Worm (Caenorhabditis elegans): ENCODE data around the gene srb-5.

DNA sequence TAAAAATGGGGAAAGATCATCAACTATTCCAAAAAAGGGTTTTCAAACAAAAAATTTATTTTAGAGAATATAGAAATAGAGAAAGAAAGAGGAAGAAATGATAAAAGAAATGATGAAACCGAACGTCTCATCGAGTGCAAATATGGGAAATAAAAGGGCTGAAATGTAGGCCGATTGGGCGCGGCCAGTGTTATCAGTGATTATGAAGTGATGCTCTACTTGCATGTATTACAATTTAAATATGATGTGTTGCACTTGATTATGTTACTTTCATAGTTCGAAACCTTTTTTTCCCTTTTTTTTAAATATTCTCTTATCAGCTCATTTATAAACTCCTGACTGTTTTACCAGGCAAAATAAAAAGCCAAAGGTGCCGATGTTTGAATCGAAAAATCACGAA lies 28.6 kb upstream of the srb-5 start:
- TF ChIP-seq ceh-6 (GFP tag; optimal IDR thresholded peaks at IDR 0.05) (no peak), ama-1 (optimal IDR thresholded peaks at IDR 0.05) (no peak)

Measured in whole organism, late embryonic.